Fruit fly (Drosophila melanogaster) whole organism, embryonic: Measurements from ENCODE around the gene CG6414.
A peak's percentile ranks its signal among the peaks of the same experiment; 100 is the strongest.

Experiments used
- Ada2b ChIP-seq: fragments of 200-800 bp; sonication (Bioruptor generic); IDR thresholded peaks from 2 replicates; pipeline ENCODE4 v1.3.6; 2022; ENCODE audit warnings: missing biosample characterization, missing genetic modification characterization
- Awh ChIP-seq: fragments of 200-800 bp; sonication (Bioruptor generic); IDR thresholded peaks from 2 replicates; pipeline ENCODE4, ENCODE4 v1.3.6; 2022; ENCODE audit warnings: missing biosample characterization, missing genetic modification characterization
- CG10209 ChIP-seq: fragments of 200-800 bp; sonication (Bioruptor generic); optimal IDR thresholded peaks from 3 replicates; lab custom pipeline; 2017; ENCODE audit warnings: missing biosample characterization, mild to moderate bottlenecking, missing genetic modification characterization, missing genetic modification reagents
- CG11560 ChIP-seq: fragments of 200-800 bp; sonication (Bioruptor generic); IDR thresholded peaks from 3 replicates; pipeline ENCODE4 v1.3.6; 2022; ENCODE audit warnings: missing biosample characterization, missing genetic modification characterization
- CG14050 ChIP-seq: fragments of 200-800 bp; sonication (Bioruptor generic); IDR thresholded peaks from 3 replicates; pipeline ENCODE4 v1.3.6; 2022; ENCODE audit warnings: missing biosample characterization, missing genetic modification characterization
- CG1529 ChIP-seq: fragments of 200-800 bp; sonication (Bioruptor generic); optimal IDR thresholded peaks from 3 replicates; lab custom pipeline; 2018; ENCODE audit warnings: missing biosample characterization, missing genetic modification characterization
- CG16863 ChIP-seq: fragments of 200-800 bp; sonication (Bioruptor generic); optimal IDR thresholded peaks from 3 replicates; lab custom pipeline; 2016; ENCODE audit warnings: missing biosample characterization, missing genetic modification characterization
- CG17361 ChIP-seq: fragments of 200-800 bp; sonication (Bioruptor generic); IDR thresholded peaks from 3 replicates; pipeline ENCODE4 v1.3.6; 2022; ENCODE audit warnings: missing biosample characterization, missing genetic modification characterization
- CG1792 ChIP-seq: fragments of 200-800 bp; sonication (Bioruptor generic); optimal IDR thresholded peaks from 2 replicates; lab custom pipeline; 2016; ENCODE audit warnings: missing biosample characterization, missing genetic modification characterization
- CG2129 ChIP-seq: fragments of 200-800 bp; sonication (Bioruptor generic); IDR thresholded peaks from 2 replicates; pipeline ENCODE4 v1.3.6; 2022; ENCODE audit warnings: missing biosample characterization, missing genetic modification characterization; ENCODE audit not compliant: partially characterized antibody
- CG2712 ChIP-seq: fragments of 200-800 bp; optimal IDR thresholded peaks from 3 replicates; lab custom pipeline; 2019; ENCODE audit warnings: missing biosample characterization, mild to moderate bottlenecking, missing genetic modification characterization, moderate library complexity
- CG34224 ChIP-seq: fragments of 200-800 bp; sonication (Bioruptor generic); IDR thresholded peaks from 3 replicates; pipeline ENCODE4 v1.3.6; 2022; ENCODE audit warnings: missing biosample characterization, missing genetic modification characterization; ENCODE audit not compliant: partially characterized antibody
- CG3726 ChIP-seq: fragments of 200-800 bp; sonication (Bioruptor generic); IDR thresholded peaks from 3 replicates; pipeline ENCODE4, ENCODE4 v1.3.6; 2022; ENCODE audit warnings: missing biosample characterization, missing genetic modification characterization
- CG4328 ChIP-seq: fragments of 200-800 bp; sonication (Bioruptor generic); optimal IDR thresholded peaks from 3 replicates; lab custom pipeline; 2017; ENCODE audit warnings: missing biosample characterization, missing genetic modification reagents, missing genetic modification characterization
- CG4424 ChIP-seq: fragments of 200-800 bp; sonication (Bioruptor generic); optimal IDR thresholded peaks from 3 replicates; lab custom pipeline; 2016; ENCODE audit warnings: missing biosample characterization, missing genetic modification characterization
- CG4707 ChIP-seq: fragments of 200-800 bp; sonication (Bioruptor generic); optimal IDR thresholded peaks from 2 replicates; lab custom pipeline; 2018; ENCODE audit warnings: missing biosample characterization, mild to moderate bottlenecking, missing genetic modification characterization, moderate library complexity
- CG6175 ChIP-seq: fragments of 200-800 bp; sonication (Bioruptor generic); IDR thresholded peaks from 3 replicates; pipeline ENCODE4 v1.3.6; 2022; ENCODE audit warnings: missing biosample characterization, missing genetic modification characterization
- CG7271 ChIP-seq: fragments of 200-800 bp; sonication (Bioruptor generic); optimal IDR thresholded peaks from 2 replicates; lab custom pipeline; 2018; ENCODE audit warnings: missing biosample characterization, mild to moderate bottlenecking, missing genetic modification characterization, moderate library complexity
- CG7839 ChIP-seq: fragments of 200-800 bp; sonication (Bioruptor generic); optimal IDR thresholded peaks from 3 replicates; lab custom pipeline; 2018; ENCODE audit warnings: missing biosample characterization, mild to moderate bottlenecking, missing genetic modification characterization, moderate library complexity
- CG7987 ChIP-seq: fragments of 200-800 bp; sonication (Bioruptor generic); optimal IDR thresholded peaks from 2 replicates; lab custom pipeline; 2018; ENCODE audit warnings: missing biosample characterization, mild to moderate bottlenecking, missing genetic modification characterization, moderate library complexity
- CG8290 ChIP-seq, 3 experiments: fragments of 200-800 bp; sonication (Bioruptor generic); optimal IDR thresholded peaks; 2 replicates each; lab custom pipeline; 2016 to 2019; ENCODE audit warnings: missing biosample characterization in 3 of 3, missing genetic modification characterization in 3 of 3, mild to moderate bottlenecking in 2 of 3, moderate library complexity in 1 of 3
- CTCF ChIP-seq: fragments of 200-800 bp; sonication (Bioruptor generic); optimal IDR thresholded peaks from 2 replicates; lab custom pipeline; 2017; ENCODE audit warnings: missing biosample characterization, mild to moderate bottlenecking, missing genetic modification characterization, moderate library complexity
- Dek ChIP-seq: fragments of 200-800 bp; sonication (Bioruptor generic); optimal IDR thresholded peaks from 3 replicates; lab custom pipeline; 2019; ENCODE audit warnings: missing biosample characterization, mild to moderate bottlenecking, missing genetic modification characterization, moderate library complexity
- Eip74EF ChIP-seq, 2 experiments: fragments of 200-800 bp in 1 of 2; fragments of >200 bp in 1 of 2; sonication (Bioruptor generic) in 1 of 2; optimal IDR thresholded peaks; 2 replicates each; lab custom pipeline; 2017 to 2019; ENCODE audit warnings: missing biosample characterization in 2 of 2, missing genetic modification characterization in 2 of 2, mild to moderate bottlenecking in 1 of 2, moderate library complexity in 1 of 2
- Fer3 ChIP-seq: fragments of 200-800 bp; sonication (Bioruptor generic); optimal IDR thresholded peaks from 2 replicates; lab custom pipeline; 2018; ENCODE audit warnings: missing biosample characterization, mild to moderate bottlenecking, missing genetic modification characterization, moderate library complexity
- Gsc ChIP-seq: fragments of 200-800 bp; sonication (Bioruptor generic); IDR thresholded peaks from 2 replicates; pipeline ENCODE4 v1.3.6; 2022; ENCODE audit warnings: missing biosample characterization, missing genetic modification characterization
- H2.0 ChIP-seq: fragments of 200-800 bp; sonication (Bioruptor generic); IDR thresholded peaks from 2 replicates; pipeline ENCODE4 v1.3.6; 2022; ENCODE audit warnings: missing biosample characterization, missing genetic modification characterization
- HLH3B ChIP-seq: fragments of 200-800 bp; sonication (Bioruptor generic); IDR thresholded peaks from 2 replicates; pipeline ENCODE4 v1.3.6; 2022; ENCODE audit warnings: missing biosample characterization, missing genetic modification characterization
- Jarid2 ChIP-seq: fragments of 200-800 bp; sonication (Bioruptor generic); optimal IDR thresholded peaks from 3 replicates; lab custom pipeline; 2017; ENCODE audit warnings: mild to moderate bottlenecking, missing biosample characterization, missing genetic modification reagents, missing genetic modification characterization
- Meics ChIP-seq: fragments of 200-800 bp; sonication (Bioruptor generic); optimal IDR thresholded peaks from 2 replicates; lab custom pipeline; 2017; ENCODE audit warnings: missing biosample characterization, mild to moderate bottlenecking, missing genetic modification characterization
- Vsx1 ChIP-seq: fragments of 200-800 bp; sonication (Bioruptor generic); optimal IDR thresholded peaks from 2 replicates; lab custom pipeline; 2017; ENCODE audit warnings: missing biosample characterization, mild to moderate bottlenecking, missing genetic modification characterization, missing genetic modification reagents
- al ChIP-seq: fragments of 200-800 bp; sonication (Bioruptor generic); IDR thresholded peaks from 2 replicates; pipeline ENCODE4 v1.3.6; 2022; ENCODE audit warnings: missing biosample characterization, missing genetic modification characterization
- bab2 ChIP-seq: fragments of 200-800 bp; sonication (Bioruptor generic); optimal IDR thresholded peaks from 2 replicates; lab custom pipeline; 2016; ENCODE audit warnings: missing biosample characterization, missing genetic modification characterization
- cato ChIP-seq: fragments of 200-800 bp; sonication (Bioruptor generic); optimal IDR thresholded peaks from 2 replicates; lab custom pipeline; 2016; ENCODE audit warnings: missing biosample characterization, missing genetic modification characterization, borderline replicate concordance
- ci ChIP-seq: fragments of 200-800 bp; sonication (Bioruptor generic); IDR thresholded peaks from 3 replicates; pipeline ENCODE4 v1.3.6; 2022; ENCODE audit warnings: missing biosample characterization, missing genetic modification characterization
- dimm ChIP-seq: fragments of 200-800 bp; sonication (Bioruptor generic); IDR thresholded peaks from 2 replicates; pipeline ENCODE4 v1.3.6; 2022; ENCODE audit warnings: missing biosample characterization, missing genetic modification characterization
- disco-r ChIP-seq: fragments of 200-800 bp; sonication (Bioruptor generic); optimal IDR thresholded peaks from 2 replicates; lab custom pipeline; 2016; ENCODE audit warnings: missing biosample characterization, missing genetic modification characterization
- fd96Cb ChIP-seq: fragments of 200-800 bp; sonication (Bioruptor generic); optimal IDR thresholded peaks from 2 replicates; lab custom pipeline; 2018; ENCODE audit warnings: missing biosample characterization, mild to moderate bottlenecking, missing genetic modification characterization, moderate library complexity
- gt ChIP-seq: fragments of 200-800 bp; sonication (Bioruptor generic); IDR thresholded peaks from 2 replicates; pipeline ENCODE4 v1.3.6; 2022; ENCODE audit warnings: missing biosample characterization, missing genetic modification characterization
- her ChIP-seq: fragments of 200-800 bp; sonication (Bioruptor generic); optimal IDR thresholded peaks from 2 replicates; lab custom pipeline; 2016; ENCODE audit warnings: missing biosample characterization, missing genetic modification characterization
- lilli ChIP-seq: fragments of 200-800 bp; sonication (Bioruptor generic); optimal IDR thresholded peaks from 3 replicates; lab custom pipeline; 2016; ENCODE audit warnings: missing biosample characterization, missing genetic modification characterization
- lov ChIP-seq, 2 experiments: fragments of 200-800 bp in 1 of 2; fragments of >200 bp in 1 of 2; sonication (Bioruptor generic) in 1 of 2; IDR thresholded peaks in 1 of 2; optimal IDR thresholded peaks in 1 of 2; 2 replicates in 1 of 2; 3 replicates in 1 of 2; pipeline versions ENCODE4 v1.3.6 to Lab custom; 2017 to 2022; ENCODE audit warnings: missing biosample characterization in 1 of 2, missing genetic modification characterization in 1 of 2
- pfk ChIP-seq: fragments of 200-800 bp; sonication (Bioruptor generic); optimal IDR thresholded peaks from 2 replicates; lab custom pipeline; 2018; ENCODE audit warnings: missing biosample characterization, mild to moderate bottlenecking, missing genetic modification characterization, moderate library complexity
- prd ChIP-seq, 3 experiments: fragments of >200 bp in 2 of 3; fragments of 200-800 bp in 1 of 3; sonication (Bioruptor generic) in 1 of 3; optimal IDR thresholded peaks in 2 of 3; IDR thresholded peaks in 1 of 3; 2 replicates in 2 of 3; 3 replicates in 1 of 3; pipeline versions ENCODE4 v1.3.6 to Lab custom; 2017 to 2022; ENCODE audit warnings: missing biosample characterization in 1 of 3, missing genetic modification characterization in 1 of 3
- sob ChIP-seq: fragments of 200-800 bp; sonication (Bioruptor generic); IDR thresholded peaks from 2 replicates; pipeline ENCODE4 v1.3.6; 2022; ENCODE audit warnings: missing biosample characterization, missing genetic modification characterization
- ttk ChIP-seq: fragments of 200-800 bp; sonication (Bioruptor generic); IDR thresholded peaks from 2 replicates; pipeline ENCODE4 v2.1.2; 2022; ENCODE audit warnings: missing biosample characterization, missing genetic modification characterization
- unc-4 ChIP-seq: fragments of 200-800 bp; sonication (Bioruptor generic); IDR thresholded peaks from 2 replicates; pipeline ENCODE4 v1.3.6; 2022; ENCODE audit warnings: missing biosample characterization, missing genetic modification characterization; ENCODE audit not compliant: partially characterized antibody
- z ChIP-seq: fragments of 200-800 bp; sonication (Bioruptor generic); IDR thresholded peaks from 3 replicates; pipeline ENCODE4 v1.3.6; 2022; ENCODE audit warnings: missing biosample characterization, missing genetic modification characterization

Gene CG6414

dm6 chrX:3968346-3969044 lies 2.7 kb downstream of the CG6414 start, which contains the start of gene CG6428 (continued):
- no peak for TF ChIP-seq lov (optimal IDR thresholded peaks at IDR 0.05; lab: Kevin White, UChicago)
- no peak for TF ChIP-seq lov (GFP tag; IDR thresholded peaks at IDR 0.05; lab: Robert Waterston, UW)
- peak; percentile 71 for TF ChIP-seq unc-4 (GFP tag; lab: Robert Waterston, UW)
- peak; percentile 9 for TF ChIP-seq CG7987 (GFP tag; lab: Kevin White, UChicago)
- TF ChIP-seq sob (GFP tag; lab: Robert Waterston, UW), result peak; percentile 67; the same call in 1 of the 2 replicates
- TF ChIP-seq ttk (GFP tag; lab: Robert Waterston, UW), result no peak
- peak; percentile 67; the same call in 2 of the 3 replicates for TF ChIP-seq CG34224 (GFP tag; lab: Robert Waterston, UW)
- no peak for TF ChIP-seq CG3726 (GFP tag; lab: Robert Waterston, UW)
- TF ChIP-seq HLH3B, result no peak
- TF ChIP-seq CG10209 (GFP tag; lab: Kevin White, UChicago), result peak; percentile 30
- TF ChIP-seq CTCF, result peak; percentile 49
- no peak for TF ChIP-seq CG2129 (GFP tag; lab: Robert Waterston, UW)
- TF ChIP-seq Jarid2 (GFP tag; lab: Kevin White, UChicago), result no peak
- no peak for TF ChIP-seq CG4707 (GFP tag; lab: Kevin White, UChicago)
- no peak for TF ChIP-seq CG7839 (tag; lab: Kevin White, UChicago)
- no peak for TF ChIP-seq CG7271
- no peak for TF ChIP-seq Eip74EF (GFP tag; optimal IDR thresholded peaks at IDR 0.05; lab: Kevin White, UChicago)
- TF ChIP-seq CG14050 (GFP tag; lab: Robert Waterston, UW), result peak; percentile 20; the same call in 1 of the 3 replicates
- TF ChIP-seq H2.0, result 0 out of 2 replicates have a peak, but pooled peaks have one; percentile 12
- TF ChIP-seq CG11560 (tag; lab: Robert Waterston, UW), result 0 out of 3 replicates have a peak, but pooled peaks have one; percentile 13
- TF ChIP-seq Vsx1 (GFP tag; lab: Kevin White, UChicago), result no peak
- no peak for TF ChIP-seq fd96Cb (tag; lab: Kevin White, UChicago)
- peak; percentile 52 for TF ChIP-seq CG2712 (tag; lab: Kevin White, UChicago)
- TF ChIP-seq pfk (GFP tag; lab: Kevin White, UChicago), result no peak
- TF ChIP-seq CG1529, result no peak
- peak; percentile 17 for TF ChIP-seq Dek (tag; lab: Kevin White, UChicago)
- TF ChIP-seq Gsc (GFP tag; lab: Robert Waterston, UW), result no peak
- no peak for TF ChIP-seq her (GFP tag; lab: Kevin White, UChicago)
- no peak for TF ChIP-seq bab2
- TF ChIP-seq CG8290 (GFP tag; optimal IDR thresholded peaks at IDR 0.05; lab: Kevin White, UChicago), result peak; percentile 21
- peak in 1 of 2 experiments; percentile 60 for TF ChIP-seq CG8290 (tag; optimal IDR thresholded peaks at IDR 0.05; lab: Kevin White, UChicago)
- no peak for TF ChIP-seq al (GFP tag; lab: Robert Waterston, UW)
- no peak for TF ChIP-seq dimm (GFP tag; lab: Robert Waterston, UW)
- no peak for TF ChIP-seq Awh
- peak; percentile 33 for TF ChIP-seq CG4328 (GFP tag; lab: Kevin White, UChicago)
- TF ChIP-seq z (GFP tag; lab: Robert Waterston, UW), result no peak
- no peak for TF ChIP-seq disco-r
- TF ChIP-seq Ada2b (GFP tag; lab: Robert Waterston, UW), result peak; percentile 37
- TF ChIP-seq gt (GFP tag; lab: Robert Waterston, UW), result no peak
- TF ChIP-seq cato (GFP tag; lab: Kevin White, UChicago), result no peak
- peak; percentile 17 for TF ChIP-seq CG4424 (GFP tag; lab: Kevin White, UChicago)
- TF ChIP-seq CG16863 (GFP tag; lab: Kevin White, UChicago), result no peak
- TF ChIP-seq CG6175 (GFP tag; lab: Robert Waterston, UW), result no peak
- 0 out of 3 replicates have a peak, but pooled peaks have one; percentile 36 for TF ChIP-seq ci (GFP tag; lab: Robert Waterston, UW)
- TF ChIP-seq CG17361 (GFP tag; lab: Robert Waterston, UW), result 0 out of 3 replicates have a peak, but pooled peaks have one; percentile 38
- no peak for TF ChIP-seq prd (optimal IDR thresholded peaks at IDR 0.05; lab: Kevin White, UChicago)
- peak; percentile 55; the same call in 1 of the 3 replicates for TF ChIP-seq prd (GFP tag; IDR thresholded peaks at IDR 0.05; lab: Robert Waterston, UW)
- TF ChIP-seq CG1792 (GFP tag; lab: Kevin White, UChicago), result no peak
- TF ChIP-seq lilli (GFP tag; lab: Kevin White, UChicago), result peak; percentile 44
- TF ChIP-seq Fer3 (tag; lab: Kevin White, UChicago), result no peak
- TF ChIP-seq Meics (GFP tag; lab: Kevin White, UChicago), result peak; percentile 20
